Worm (Caenorhabditis elegans): ENCODE measurements around the gene best-16.

The best-16 gene

DNA sequence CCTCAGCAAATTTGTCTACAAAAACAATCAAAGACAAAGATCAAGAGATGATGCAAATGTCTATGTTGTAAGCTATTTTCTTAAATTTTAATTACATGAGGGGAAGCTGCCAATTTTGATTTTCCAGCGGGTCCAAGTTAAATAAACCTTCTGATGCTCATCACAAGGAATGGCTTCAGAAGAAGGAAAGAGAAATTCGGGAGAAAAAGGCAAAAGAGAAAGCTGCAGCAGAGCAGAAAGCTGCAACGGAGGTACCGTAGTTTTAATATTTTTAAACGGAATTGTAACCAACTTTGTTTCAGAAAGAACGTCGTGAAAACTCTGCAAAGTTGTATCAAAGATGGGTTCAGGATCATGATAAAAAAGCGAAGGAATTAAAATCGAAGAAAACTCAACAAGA, 37.5 kb downstream of the best-16 start:
- no peak for TF ChIP-seq med-1 (GFP tag; optimal IDR thresholded peaks at IDR 0.05; ENCODE audit: insufficient read depth)
- TF ChIP-seq T22C8.4 (GFP tag; IDR thresholded peaks at IDR 0.05), result no peak
- TF ChIP-seq ztf-23 (GFP tag; IDR thresholded peaks at IDR 0.05), result no peak
- TF ChIP-seq cog-1 (tag; optimal IDR thresholded peaks at IDR 0.05), result no peak

DNA sequence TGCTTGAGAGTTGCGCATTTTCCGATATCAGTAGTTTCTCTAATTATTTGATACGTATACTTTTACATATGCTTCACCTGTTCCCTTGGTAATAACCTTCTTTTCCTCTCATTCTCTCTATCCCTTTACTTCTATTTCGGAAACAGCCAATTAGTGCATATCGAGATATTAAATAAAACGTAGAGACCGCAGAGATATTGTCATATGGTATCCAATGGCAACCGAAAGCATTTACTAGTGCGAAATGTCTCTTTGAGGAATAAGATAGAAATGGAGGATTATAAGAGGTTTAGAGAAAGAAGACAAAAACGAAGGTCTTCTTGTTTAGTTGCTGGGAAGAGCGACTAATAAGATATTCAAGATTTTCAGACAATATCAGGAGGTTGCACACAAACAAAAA, 39.3 kb downstream of the best-16 start, which contains the start of gene maph-9:
Gene maph-9, plus strand, starts transcription at position 273 of the 400 bp plus-strand sequence.
- TF ChIP-seq T22C8.4 (GFP tag; IDR thresholded peaks at IDR 0.05) (no peak), ref-1 (GFP tag; conservative IDR thresholded peaks at IDR 0.05) (no peak), flt-1 (GFP tag; IDR thresholded peaks at IDR 0.05) (no peak), tab-1 (GFP tag; IDR thresholded peaks at IDR 0.05) (no peak), ztf-29 (GFP tag; IDR thresholded peaks at IDR 0.05) (no peak), med-1 (GFP tag; optimal IDR thresholded peaks at IDR 0.05; ENCODE audit: insufficient read depth) (no peak), klf-2 (GFP tag; conservative IDR thresholded peaks at IDR 0.05) (no peak), cog-1 (tag; optimal IDR thresholded peaks at IDR 0.05) (no peak), ztf-23 (GFP tag; IDR thresholded peaks at IDR 0.05) (no peak)

DNA sequence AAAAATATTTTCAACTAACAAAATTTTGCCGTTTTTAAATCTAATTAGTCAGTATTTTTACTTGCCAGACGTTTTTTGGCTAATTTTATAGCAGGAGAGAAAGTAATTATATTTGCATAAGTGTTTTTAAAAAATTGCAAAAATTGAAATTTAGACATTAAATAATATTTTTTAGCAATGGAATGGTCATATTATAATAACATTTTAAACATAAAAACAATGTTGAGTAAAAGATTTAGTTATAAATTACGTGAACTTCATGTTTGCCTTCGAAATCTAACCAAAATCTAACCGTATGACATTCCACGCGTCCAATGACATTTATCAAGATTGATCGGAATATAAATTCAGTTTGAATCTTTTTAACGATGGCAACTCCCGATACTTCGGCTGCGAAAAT, 41.3 kb downstream of the best-16 start, which contains the start of gene C34D4.2:
Gene C34D4.2, plus strand, starts transcription at position 301 of the 400 bp plus-strand sequence.
- TF ChIP-seq ztf-29 (GFP tag; IDR thresholded peaks at IDR 0.05) (no peak), ref-1 (GFP tag; conservative IDR thresholded peaks at IDR 0.05) (no peak), ztf-23 (GFP tag; IDR thresholded peaks at IDR 0.05) (no peak), tab-1 (GFP tag; IDR thresholded peaks at IDR 0.05) (no peak), T22C8.4 (GFP tag; IDR thresholded peaks at IDR 0.05) (no peak), klf-2 (GFP tag; conservative IDR thresholded peaks at IDR 0.05) (no peak), cog-1 (tag; optimal IDR thresholded peaks at IDR 0.05) (no peak), flt-1 (GFP tag; IDR thresholded peaks at IDR 0.05) (no peak), med-1 (GFP tag; optimal IDR thresholded peaks at IDR 0.05; ENCODE audit: insufficient read depth) (no peak)

ce11 chrIV:7153362-7153761, 42.3 kb downstream of the best-16 start, which contains the start of gene C34D4.3:
C34D4.3 (plus strand) TSS chrIV:7153662.
- no peak for TF ChIP-seq T22C8.4 (GFP tag; IDR thresholded peaks at IDR 0.05)
- no peak for TF ChIP-seq klf-2 (GFP tag; conservative IDR thresholded peaks at IDR 0.05)
- no peak for TF ChIP-seq ztf-23 (GFP tag; IDR thresholded peaks at IDR 0.05)
- TF ChIP-seq cog-1 (tag; optimal IDR thresholded peaks at IDR 0.05), result no peak
- TF ChIP-seq tab-1 (GFP tag; IDR thresholded peaks at IDR 0.05), result no peak
- no peak for TF ChIP-seq ref-1 (GFP tag; conservative IDR thresholded peaks at IDR 0.05)
- no peak for TF ChIP-seq ztf-29 (GFP tag; IDR thresholded peaks at IDR 0.05)
- no peak for TF ChIP-seq flt-1 (GFP tag; IDR thresholded peaks at IDR 0.05)

DNA sequence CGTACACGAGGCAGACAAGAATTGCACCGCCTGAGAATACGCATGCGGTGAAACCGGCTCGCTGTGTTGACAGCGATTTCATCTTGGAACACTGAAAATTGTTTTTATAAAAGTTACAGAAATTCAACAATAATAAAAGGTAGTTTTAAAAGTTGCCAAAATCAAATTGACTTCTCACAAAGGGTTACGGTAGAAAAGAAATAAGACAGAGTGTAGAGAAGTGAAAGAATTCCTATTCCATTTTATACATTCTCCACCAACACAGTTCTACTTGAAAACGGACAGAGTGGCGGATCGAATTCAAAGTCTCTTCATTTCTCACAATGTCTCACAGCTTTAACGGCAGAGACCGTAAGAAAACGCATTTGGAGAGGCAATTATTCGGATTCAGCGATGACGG, 43.2 kb downstream of the best-16 start, which contains the start of gene col-113:
Gene col-113, minus strand, starts transcription at position 101 of the 400 bp plus-strand sequence.
- no peak for TF ChIP-seq klf-2 (GFP tag; conservative IDR thresholded peaks at IDR 0.05)
- TF ChIP-seq tab-1 (GFP tag; IDR thresholded peaks at IDR 0.05), result no peak
- TF ChIP-seq cog-1 (tag; optimal IDR thresholded peaks at IDR 0.05), result no peak
- TF ChIP-seq ztf-29 (GFP tag; IDR thresholded peaks at IDR 0.05), result no peak
- TF ChIP-seq ref-1 (GFP tag; conservative IDR thresholded peaks at IDR 0.05), result no peak
- TF ChIP-seq flt-1 (GFP tag; IDR thresholded peaks at IDR 0.05), result no peak
- no peak for TF ChIP-seq T22C8.4 (GFP tag; IDR thresholded peaks at IDR 0.05)
- no peak for TF ChIP-seq med-1 (GFP tag; optimal IDR thresholded peaks at IDR 0.05; ENCODE audit: insufficient read depth)

ce11 chrIV:7149020-7149601, 46.5 kb downstream of the best-16 start, which contains the start of gene C34D4.4:
C34D4.4 (plus strand) TSS chrIV:7149361.
- TF ChIP-seq T22C8.4 (GFP tag; IDR thresholded peaks at IDR 0.05) (no peak), ref-1 (GFP tag; conservative IDR thresholded peaks at IDR 0.05) (no peak), med-1 (GFP tag; optimal IDR thresholded peaks at IDR 0.05; ENCODE audit: insufficient read depth) (no peak), klf-2 (GFP tag; conservative IDR thresholded peaks at IDR 0.05) (no peak)

- TF ChIP-seq ref-1 (GFP tag; conservative IDR thresholded peaks at IDR 0.05), result no peak
- no peak for TF ChIP-seq cog-1 (tag; optimal IDR thresholded peaks at IDR 0.05)
- TF ChIP-seq flt-1 (GFP tag; IDR thresholded peaks at IDR 0.05), result no peak
- no peak for TF ChIP-seq med-1 (GFP tag; optimal IDR thresholded peaks at IDR 0.05; ENCODE audit: insufficient read depth)
- TF ChIP-seq T22C8.4 (GFP tag; IDR thresholded peaks at IDR 0.05), result no peak
- TF ChIP-seq ztf-29 (GFP tag; IDR thresholded peaks at IDR 0.05), result no peak
- no peak for TF ChIP-seq tab-1 (GFP tag; IDR thresholded peaks at IDR 0.05)
- no peak for TF ChIP-seq ztf-23 (GFP tag; IDR thresholded peaks at IDR 0.05)
- TF ChIP-seq klf-2 (GFP tag; conservative IDR thresholded peaks at IDR 0.05), result no peak
Observed at ce11 chrIV:7147722-7148121, 47.9 kb downstream of the best-16 start.

DNA sequence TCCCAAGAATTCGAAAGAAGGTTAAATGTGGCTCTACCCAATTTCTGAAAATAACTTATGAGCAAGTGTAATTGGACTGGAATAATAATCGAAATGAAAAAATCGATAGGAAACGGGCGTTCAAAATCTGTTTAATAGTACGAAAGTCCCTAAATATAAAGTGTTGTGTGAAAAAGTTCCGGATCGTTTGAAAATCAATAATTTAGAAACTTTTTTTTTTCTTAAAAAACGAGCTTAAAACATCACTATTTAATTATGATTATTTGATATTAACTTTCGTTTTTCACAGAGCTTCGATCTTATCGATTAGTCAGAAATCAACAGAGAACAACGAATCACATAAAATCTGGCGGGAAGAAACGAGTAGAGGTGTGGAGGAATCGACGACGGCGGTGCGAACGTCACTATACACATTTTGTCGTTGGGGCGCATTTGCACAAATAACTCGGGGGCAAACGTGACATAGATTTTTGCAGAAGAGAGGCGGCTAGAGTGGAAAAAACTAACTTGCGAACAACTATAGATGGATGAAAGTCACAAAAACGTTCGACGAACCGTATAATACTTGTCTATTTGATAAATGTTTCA, 50.9 kb downstream of the best-16 start, which contains the start of gene hecd-1:
Gene hecd-1, minus strand, starts transcription at position 51 of the 588 bp plus-strand sequence.
- no peak for TF ChIP-seq med-1 (GFP tag; optimal IDR thresholded peaks at IDR 0.05; ENCODE audit: insufficient read depth)
- TF ChIP-seq cog-1 (tag; optimal IDR thresholded peaks at IDR 0.05), result no peak
- no peak for TF ChIP-seq ref-1 (GFP tag; conservative IDR thresholded peaks at IDR 0.05)
- TF ChIP-seq T22C8.4 (GFP tag; IDR thresholded peaks at IDR 0.05), result no peak
- TF ChIP-seq flt-1 (GFP tag; IDR thresholded peaks at IDR 0.05), result no peak
- no peak for TF ChIP-seq ztf-29 (GFP tag; IDR thresholded peaks at IDR 0.05)
- TF ChIP-seq klf-2 (GFP tag; conservative IDR thresholded peaks at IDR 0.05), result no peak
- no peak for TF ChIP-seq tab-1 (GFP tag; IDR thresholded peaks at IDR 0.05)
- no peak for TF ChIP-seq ztf-23 (GFP tag; IDR thresholded peaks at IDR 0.05)
